Fruit fly (Drosophila melanogaster): ENCODE measurements around the gene CG15418.

CG15418 gene

dm6 chr2L:3621604-3622003 lies at the start of gene CG15418:
Gene CG15418, minus strand, starts transcription at chr2L:3621704.
- TF ChIP-seq noc (tag; optimal IDR thresholded peaks at IDR 0.05): no peak

DNA sequence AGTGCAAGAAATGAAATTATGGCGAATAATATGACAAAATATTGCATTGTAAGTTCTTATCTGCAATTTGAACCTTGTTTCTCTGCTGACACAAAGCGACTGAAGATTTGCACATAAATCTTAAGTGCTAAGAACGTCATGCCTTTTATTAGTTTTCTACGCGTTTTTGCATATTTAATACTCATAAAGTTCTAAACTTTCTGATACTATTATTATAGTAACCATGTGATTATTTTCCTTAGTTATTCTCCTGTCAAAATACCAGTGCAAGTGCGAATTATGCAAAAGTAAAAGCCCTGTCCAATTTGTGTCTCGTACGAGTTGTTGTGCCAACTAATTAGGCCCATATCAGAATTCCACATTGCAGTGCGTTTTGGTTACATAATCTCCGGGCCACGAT lies 49.0 kb upstream of the CG15418 start, which contains the start of gene Sfp24Bc:
Gene Sfp24Bc (minus strand): TSS at position 101 of the 400 bp plus-strand sequence.
- TF ChIP-seq noc (tag; optimal IDR thresholded peaks at IDR 0.05): no peak

DNA sequence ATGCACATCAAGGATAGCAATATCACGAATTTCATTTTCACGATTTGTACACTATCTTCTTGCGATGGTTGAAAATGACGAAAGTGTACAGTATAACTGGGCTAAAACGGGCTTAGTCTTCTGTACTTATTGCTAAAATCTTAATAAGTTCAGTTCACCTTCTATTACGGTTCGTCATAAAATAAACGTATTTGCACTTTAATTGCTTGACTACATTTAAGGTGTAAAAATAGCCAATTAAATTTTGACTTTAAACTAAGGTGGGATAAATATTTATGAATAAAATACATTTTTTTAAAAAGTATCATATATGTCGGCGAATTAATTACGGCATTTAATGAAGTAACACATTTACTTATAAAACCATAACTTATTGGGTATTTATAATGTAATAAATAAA lies 48.2 kb upstream of the CG15418 start, which contains the start of gene Sfp24Bb:
Gene Sfp24Bb (minus strand): TSS at position 101 of the 400 bp plus-strand sequence.
- no peak for TF ChIP-seq noc (tag; optimal IDR thresholded peaks at IDR 0.05)

- no peak for TF ChIP-seq noc (tag; optimal IDR thresholded peaks at IDR 0.05)
Observed at dm6 chr2L:3669034-3669433, 47.5 kb upstream of the CG15418 start, which contains the start of gene Sfp24Bd. Gene Sfp24Bd, minus strand, starts transcription at chr2L:3669134.

- no peak for TF ChIP-seq noc (tag; optimal IDR thresholded peaks at IDR 0.05)
Observed at dm6 chr2L:3668451-3668850, 46.9 kb upstream of the CG15418 start, which contains the start of gene Sfp24Ba. Gene Sfp24Ba, minus strand, starts transcription at chr2L:3668551.

DNA sequence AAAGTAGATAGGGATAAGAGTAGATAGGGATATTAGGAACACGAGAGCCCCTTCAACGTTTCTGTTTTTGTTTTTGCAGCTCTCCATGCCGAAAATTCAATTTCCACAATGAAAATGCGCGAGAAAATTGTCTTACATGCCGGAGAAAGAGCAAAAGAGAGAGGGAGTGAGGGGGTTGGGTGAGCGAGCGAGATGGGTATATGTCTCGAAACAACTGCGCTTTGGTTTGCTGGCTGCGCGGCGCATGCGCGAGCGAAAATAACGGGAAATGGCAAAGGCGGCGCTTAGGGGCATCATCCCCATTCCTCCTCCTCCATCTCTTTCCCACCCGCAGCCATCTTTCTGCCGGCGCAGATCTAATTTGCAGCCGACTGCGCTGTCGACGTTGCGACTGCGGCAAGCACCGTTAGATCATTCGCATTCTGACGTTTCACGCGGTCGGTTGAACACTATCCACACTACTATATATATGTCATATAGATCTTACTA lies 40.8 kb upstream of the CG15418 start, which contains the start of gene Drgx:
Gene Drgx (plus strand): TSS at position 439 of the 489 bp plus-strand sequence.
- no peak for TF ChIP-seq noc (tag; optimal IDR thresholded peaks at IDR 0.05)

- TF ChIP-seq noc (tag; optimal IDR thresholded peaks at IDR 0.05): no peak
Observed at dm6 chr2L:3657349-3658142, 36.0 kb upstream of the CG15418 start.

dm6 chr2L:3656667-3657066 lies 35.2 kb upstream of the CG15418 start, which contains the start of gene for:
Gene for, minus strand, starts transcription at chr2L:3656953.
- no peak for TF ChIP-seq noc (tag; optimal IDR thresholded peaks at IDR 0.05)

- peak; percentile 100 for TF ChIP-seq noc (tag; optimal IDR thresholded peaks at IDR 0.05)
Observed at dm6 chr2L:3655698-3656105, 34.2 kb upstream of the CG15418 start.

DNA sequence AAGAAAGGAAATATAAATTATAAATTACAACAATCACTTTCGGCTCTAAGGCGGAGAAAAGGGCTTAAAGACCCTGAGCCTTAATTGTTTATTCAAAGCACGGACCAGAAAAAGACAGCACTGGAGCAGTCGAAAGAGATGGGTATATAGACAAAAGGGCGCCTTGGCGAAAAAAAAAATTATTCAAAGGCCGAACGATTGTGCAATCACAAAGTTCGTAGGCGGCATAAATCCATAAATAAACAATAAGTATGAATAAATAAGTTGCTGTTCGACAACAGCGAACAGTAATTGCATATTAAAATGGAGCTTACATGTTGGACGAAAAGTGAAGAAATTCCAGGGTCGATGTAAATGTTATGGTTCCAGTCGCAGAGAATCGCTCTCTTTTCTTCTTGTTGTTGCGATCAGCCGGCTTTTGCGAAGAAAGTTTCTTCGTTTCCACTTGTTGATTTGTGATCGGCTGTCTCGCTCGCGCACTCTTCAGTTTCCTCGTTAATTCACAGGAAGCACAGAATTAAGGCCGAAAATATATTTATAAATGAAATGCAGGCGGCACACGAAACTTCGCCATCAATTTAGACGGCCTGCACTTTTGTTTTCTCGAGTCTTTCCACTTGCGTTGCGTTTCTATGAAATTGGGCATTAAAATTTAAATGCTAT lies 33.6 kb upstream of the CG15418 start:
- TF ChIP-seq noc (tag; optimal IDR thresholded peaks at IDR 0.05): no peak

DNA sequence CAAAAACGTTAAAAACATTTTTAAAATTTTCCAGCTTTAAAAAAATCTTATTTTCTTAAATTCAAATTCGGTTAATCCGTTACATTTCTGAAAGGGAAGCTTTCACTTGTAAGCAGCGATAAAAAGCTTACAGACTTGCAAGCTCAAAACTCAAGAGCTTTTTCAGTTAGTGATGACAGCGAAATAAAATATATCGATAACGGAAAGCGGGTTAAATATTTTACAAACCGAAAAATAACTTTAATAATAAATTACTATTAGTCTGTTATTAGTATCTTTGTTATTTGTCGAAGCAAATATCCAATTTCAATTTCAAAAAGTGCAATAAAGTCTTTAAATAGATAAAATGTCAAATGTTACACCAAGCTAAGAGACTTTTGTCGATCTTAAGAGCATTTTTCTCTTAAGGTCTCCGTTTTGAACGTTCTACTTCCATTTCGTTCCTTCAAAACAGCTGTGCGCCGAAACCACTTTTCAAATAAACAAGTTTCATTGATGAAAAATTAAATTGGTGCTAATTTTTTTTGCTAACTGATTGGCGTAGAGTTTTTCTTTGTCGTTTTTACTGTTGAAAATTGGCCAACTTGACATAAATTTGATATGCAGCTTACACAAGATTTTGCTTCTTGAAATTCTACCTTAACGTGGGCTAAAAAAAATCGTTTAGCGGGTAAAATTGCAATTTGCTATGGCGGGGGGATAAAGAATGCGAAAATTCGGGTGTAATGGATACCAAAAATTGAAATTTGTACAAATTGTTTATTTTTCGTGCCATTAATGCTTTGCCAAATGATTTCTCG lies 26.9 kb upstream of the CG15418 start:
- TF ChIP-seq noc (tag; optimal IDR thresholded peaks at IDR 0.05): no peak

DNA sequence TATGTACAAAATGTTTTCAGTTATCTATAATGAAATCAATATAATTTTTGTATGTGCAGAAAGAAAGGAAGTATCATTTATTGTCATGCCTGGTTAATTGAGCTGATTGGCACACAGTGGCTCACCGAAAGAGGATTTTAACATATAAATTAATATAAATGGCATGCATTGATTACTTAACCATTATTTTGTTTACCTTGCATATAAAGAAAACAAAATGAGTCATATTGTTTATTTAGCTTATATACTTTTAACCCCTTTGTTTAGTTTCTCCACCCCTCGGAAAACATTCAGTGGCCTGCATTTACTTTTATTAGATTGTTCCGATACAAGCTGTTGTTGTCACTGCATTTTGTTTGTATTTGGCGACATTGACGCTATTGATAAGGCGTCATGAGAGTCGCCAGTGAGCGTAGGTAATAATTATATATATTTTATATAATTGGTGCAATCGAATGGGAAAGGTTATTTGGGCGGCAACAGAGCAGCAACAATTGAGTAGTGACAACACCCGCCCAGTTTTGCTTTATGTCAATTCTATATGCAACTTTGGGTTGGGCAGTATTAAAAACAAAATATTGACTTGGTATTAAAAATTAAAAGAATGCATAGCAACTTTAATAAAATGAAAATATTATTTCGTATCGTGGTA lies 26.1 kb upstream of the CG15418 start:
- TF ChIP-seq noc (tag; optimal IDR thresholded peaks at IDR 0.05): no peak

dm6 chr2L:3646041-3646440 lies 24.5 kb upstream of the CG15418 start:
- no peak for TF ChIP-seq noc (tag; optimal IDR thresholded peaks at IDR 0.05)

- no peak for TF ChIP-seq noc (tag; optimal IDR thresholded peaks at IDR 0.05)
Observed at dm6 chr2L:3645339-3645738, 23.8 kb upstream of the CG15418 start.

Data from whole organism, larva.